Worm (Caenorhabditis elegans) whole organism, early embryonic: ENCODE results near the gene D1086.3.
A peak's percentile ranks its signal among the peaks of the same experiment; 100 is the strongest.
"Not testable (repeated sequence)": the region's sequence is repeated elsewhere in the genome, so short reads cannot be mapped to it uniquely, and the experiment has no call there.

ENCODE experiments used
- flt-1 ChIP-seq: fragments of 200-800 bp; sonication (Bioruptor generic); IDR thresholded peaks from 2 replicates; pipeline ENCODE4 v1.3.6; 2022; ENCODE audit warnings: missing genetic modification characterization, missing compliant biosample characterization
- tbx-37 ChIP-seq: fragments of 200-800 bp; sonication (Bioruptor generic); conservative IDR thresholded peaks from 2 replicates; pipeline ENCODE4 v1.3.6; 2022; ENCODE audit warnings: missing genetic modification reagents, missing genetic modification characterization, missing compliant biosample characterization
- tra-4 ChIP-seq: sonication (generic microtip); optimal IDR thresholded peaks from 2 replicates; lab custom pipeline; 2017; ENCODE audit warnings: missing genetic modification characterization, missing compliant biosample characterization

DNA sequence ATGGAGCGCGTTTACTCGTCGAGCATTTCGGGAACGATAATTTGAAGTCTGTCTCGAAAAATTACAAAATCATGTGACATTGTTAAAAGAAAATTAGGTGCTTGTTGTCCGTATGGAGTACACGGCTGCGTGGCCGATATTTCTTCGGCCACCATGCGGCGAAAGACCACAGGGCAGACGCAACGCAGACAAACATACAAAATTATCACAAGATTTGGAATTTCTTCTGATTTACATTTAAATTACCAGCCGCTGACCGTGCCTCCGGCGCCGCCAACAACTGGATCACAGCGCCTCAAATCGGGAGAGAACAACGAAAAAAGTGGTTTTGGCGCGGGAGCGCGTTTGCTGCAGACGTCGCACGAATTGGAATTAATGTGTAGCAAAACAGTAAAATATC lies 37.5 kb upstream of the D1086.3 start:
- not testable (repeated sequence) for TF ChIP-seq tra-4 (tag; lab: Kevin White, UChicago)
- TF ChIP-seq tbx-37, result peak; percentile 87
- TF ChIP-seq flt-1 (GFP tag; lab: Robert Waterston, UW), result peak; percentile 53; the same call in 1 of the 2 replicates
